Fruit fly (Drosophila melanogaster): Measurements from ENCODE around the gene CG33288.

Gene CG33288

dm6 chr3L:21382158-21382610 is 45.4 kb upstream of the CG33288 start, which contains the start of gene rgn (continued):
- TF ChIP-seq CG6854 (GFP tag; optimal IDR thresholded peaks at IDR 0.05): peak; percentile 62
- TF ChIP-seq Hr38 (GFP tag; optimal IDR thresholded peaks at IDR 0.05): no peak
- TF ChIP-seq CG6276 (GFP tag; optimal IDR thresholded peaks at IDR 0.05): peak; percentile 89
- TF ChIP-seq CG11762 (GFP tag; optimal IDR thresholded peaks at IDR 0.05; ENCODE audit: insufficient read depth): peak; percentile 86
- peak; percentile 61 for TF ChIP-seq Blimp-1 (GFP tag; optimal IDR thresholded peaks at IDR 0.05)
- peak; percentile 81 for TF ChIP-seq CG8319 (GFP tag; optimal IDR thresholded peaks at IDR 0.05)
- TF ChIP-seq CG3919 (GFP tag; optimal IDR thresholded peaks at IDR 0.05): peak; percentile 90
- TF ChIP-seq achi (GFP tag; optimal IDR thresholded peaks at IDR 0.05): peak; percentile 91
- peak; percentile 84 for TF ChIP-seq spab (GFP tag; optimal IDR thresholded peaks at IDR 0.05)
- TF ChIP-seq fkh (GFP tag; optimal IDR thresholded peaks at IDR 0.05): peak; percentile 8
- peak; percentile 74 for TF ChIP-seq fd59A (GFP tag; optimal IDR thresholded peaks at IDR 0.05)
- TF ChIP-seq Met (GFP tag; optimal IDR thresholded peaks at IDR 0.05): peak; percentile 81
- peak; percentile 78 for TF ChIP-seq Eip75B (GFP tag; optimal IDR thresholded peaks at IDR 0.05)
- peak; percentile 84 for TF ChIP-seq Sox14 (GFP tag; optimal IDR thresholded peaks at IDR 0.05)
- peak; percentile 56 for TF ChIP-seq vri (GFP tag; optimal IDR thresholded peaks at IDR 0.05)
- TF ChIP-seq Gug (GFP tag; IDR thresholded peaks at IDR 0.05): peak; percentile 84
- TF ChIP-seq CG3032 (tag; optimal IDR thresholded peaks at IDR 0.05): peak; percentile 87
- peak; percentile 81 for TF ChIP-seq CG16779 (tag; optimal IDR thresholded peaks at IDR 0.05)
- TF ChIP-seq CG6163 (GFP tag; IDR thresholded peaks at IDR 0.05): peak; percentile 88
- TF ChIP-seq Lpt (GFP tag; optimal IDR thresholded peaks at IDR 0.05): peak; percentile 90
- TF ChIP-seq OdsH (GFP tag; optimal IDR thresholded peaks at IDR 0.05): peak; percentile 91
- TF ChIP-seq CG34406 (GFP tag; optimal IDR thresholded peaks at IDR 0.05): peak; percentile 91
- TF ChIP-seq ss (GFP tag; optimal IDR thresholded peaks at IDR 0.05): peak; percentile 76 to 85
- peak; percentile 75 for TF ChIP-seq topi (GFP tag; optimal IDR thresholded peaks at IDR 0.05)
- peak; percentile 93 for TF ChIP-seq Eip78C (GFP tag)
- peak; percentile 70 for TF ChIP-seq CG11902 (GFP tag; optimal IDR thresholded peaks at IDR 0.05)
- TF ChIP-seq CG1621 (tag; optimal IDR thresholded peaks at IDR 0.05): peak; percentile 76
- peak; percentile 54 for TF ChIP-seq Ets21C (GFP tag; optimal IDR thresholded peaks at IDR 0.05)
- peak; percentile 91 for TF ChIP-seq CG8632 (GFP tag; optimal IDR thresholded peaks at IDR 0.05)
- TF ChIP-seq CG32006 (GFP tag; optimal IDR thresholded peaks at IDR 0.05): peak; percentile 97
- peak; percentile 61 for TF ChIP-seq fd85E (GFP tag; optimal IDR thresholded peaks at IDR 0.05)

DNA sequence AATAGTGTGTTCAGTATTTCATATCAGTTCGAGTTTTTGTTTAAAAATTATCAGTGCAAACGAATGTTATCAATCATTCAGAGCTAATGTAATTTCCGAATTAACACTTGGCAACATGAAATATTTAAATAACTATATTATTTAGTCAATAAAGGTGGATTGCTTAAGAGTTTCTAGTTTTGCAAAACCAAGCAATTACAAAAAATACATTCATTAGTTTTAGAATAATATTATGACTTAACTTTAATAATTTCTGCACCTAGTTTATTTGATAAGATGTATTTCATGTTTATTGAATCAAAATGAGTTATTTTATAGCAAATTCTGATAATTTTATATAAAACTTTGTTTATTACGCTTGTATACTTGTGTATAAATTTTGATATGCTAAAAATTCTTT is 44.1 kb upstream of the CG33288 start:
- TF ChIP-seq svp (GFP tag) (peak; percentile 17), Eip78C (GFP tag) (peak; percentile 6), CG8319 (GFP tag; optimal IDR thresholded peaks at IDR 0.05) (no peak)

- TF ChIP-seq Eip93F (GFP tag; optimal IDR thresholded peaks at IDR 0.05): no peak
- TF ChIP-seq CG4318 (GFP tag; optimal IDR thresholded peaks at IDR 0.05): no peak
- TF ChIP-seq CG8632 (GFP tag; optimal IDR thresholded peaks at IDR 0.05): peak; percentile 9
- TF ChIP-seq fkh (GFP tag; optimal IDR thresholded peaks at IDR 0.05): no peak
- TF ChIP-seq achi (GFP tag; optimal IDR thresholded peaks at IDR 0.05): peak; percentile 9
- peak; percentile 41 for TF ChIP-seq esn (GFP tag; optimal IDR thresholded peaks at IDR 0.05)
- peak; percentile 63 for TF ChIP-seq svp (GFP tag)
- peak; percentile 23; the same call in 1 of the 3 replicates for TF ChIP-seq eg (GFP tag; IDR thresholded peaks at IDR 0.05)
- peak; percentile 2 for TF ChIP-seq cyc (GFP tag; optimal IDR thresholded peaks at IDR 0.05)
- TF ChIP-seq CG6792 (GFP tag; optimal IDR thresholded peaks at IDR 0.05): no peak
- TF ChIP-seq acj6 (GFP tag; optimal IDR thresholded peaks at IDR 0.05): peak; percentile 22
- TF ChIP-seq Eip78C (GFP tag): peak; percentile 53
- peak; percentile 31 for TF ChIP-seq Met (GFP tag; optimal IDR thresholded peaks at IDR 0.05)
- TF ChIP-seq spab (GFP tag; optimal IDR thresholded peaks at IDR 0.05): no peak
- peak; percentile 16 for TF ChIP-seq OdsH (GFP tag; optimal IDR thresholded peaks at IDR 0.05)
- peak; percentile 10 for TF ChIP-seq lz (GFP tag; optimal IDR thresholded peaks at IDR 0.05)
Observed at dm6 chr3L:21385699-21386098, 41.9 kb upstream of the CG33288 start.

All from whole organism, prepupa.